Fruit fly (Drosophila melanogaster): ENCODE results near the gene CG3436.

The CG3436 gene

dm6 chr2L:166115-167069 is 10.6 kb downstream of the CG3436 start (continued):
- peak; percentile 72 for TF ChIP-seq CG7786 (GFP tag; optimal IDR thresholded peaks at IDR 0.05)
- TF ChIP-seq pzg (GFP tag; optimal IDR thresholded peaks at IDR 0.05): no peak
- peak; percentile 56 for TF ChIP-seq CG4854 (GFP tag; optimal IDR thresholded peaks at IDR 0.05)
- TF ChIP-seq Spps (tag; optimal IDR thresholded peaks at IDR 0.05): peak; percentile 57
- TF ChIP-seq dysf (GFP tag; IDR thresholded peaks at IDR 0.05): no peak
- no peak for TF ChIP-seq CG11696 (GFP tag; IDR thresholded peaks at IDR 0.05)
- TF ChIP-seq CG15269 (tag; optimal IDR thresholded peaks at IDR 0.05): peak; percentile 67
- peak; percentile 29 for TF ChIP-seq CG1602 (GFP tag; optimal IDR thresholded peaks at IDR 0.05)
- peak; percentile 39 for TF ChIP-seq CG18011 (GFP tag; optimal IDR thresholded peaks at IDR 0.05)
- peak; percentile 67 for TF ChIP-seq wek (GFP tag; optimal IDR thresholded peaks at IDR 0.05)
- peak; percentile 76 for TF ChIP-seq YL-1 (GFP tag; optimal IDR thresholded peaks at IDR 0.05)
- no peak for TF ChIP-seq trh (GFP tag; optimal IDR thresholded peaks at IDR 0.05)
- peak; percentile 56 for TF ChIP-seq CG33557 (GFP tag; optimal IDR thresholded peaks at IDR 0.05)
- TF ChIP-seq CG11723 (GFP tag; optimal IDR thresholded peaks at IDR 0.05): peak; percentile 71
- TF ChIP-seq HLH3B (GFP tag; IDR thresholded peaks at IDR 0.05): no peak
- TF ChIP-seq crp (GFP tag; optimal IDR thresholded peaks at IDR 0.05): peak in 1 of 2 experiments; percentile 47
- TF ChIP-seq BtbVII (GFP tag; optimal IDR thresholded peaks at IDR 0.05): peak; percentile 88
- no peak for TF ChIP-seq Tbp (GFP tag; optimal IDR thresholded peaks at IDR 0.05)
- TF ChIP-seq jing (GFP tag; optimal IDR thresholded peaks at IDR 0.05): no peak
- peak; percentile 60 for TF ChIP-seq Blimp-1 (GFP tag; optimal IDR thresholded peaks at IDR 0.05)

dm6 chr2L:168270-168901 is 12.6 kb downstream of the CG3436 start:
- TF ChIP-seq cg (GFP tag; optimal IDR thresholded peaks at IDR 0.05) (no peak), CG6813 (GFP tag; optimal IDR thresholded peaks at IDR 0.05) (no peak), nom (GFP tag; optimal IDR thresholded peaks at IDR 0.05) (peak; percentile 93), Optix (GFP tag; IDR thresholded peaks at IDR 0.05) (no peak), H15 (GFP tag; IDR thresholded peaks at IDR 0.05) (no peak), CG13894 (tag; optimal IDR thresholded peaks at IDR 0.05) (peak; percentile 20), bsh (GFP tag; optimal IDR thresholded peaks at IDR 0.05) (peak in 1 of 2 experiments; percentile 28), Aef1 (GFP tag; IDR thresholded peaks at IDR 0.05) (no peak), Xbp1 (GFP tag; optimal IDR thresholded peaks at IDR 0.05) (no peak)

dm6 chr2L:170383-170782 is 14.6 kb downstream of the CG3436 start:
- TF ChIP-seq Oli (tag; optimal IDR thresholded peaks at IDR 0.05): no peak
- peak; percentile 40 for TF ChIP-seq sens (GFP tag)
- TF ChIP-seq CG34376 (GFP tag; optimal IDR thresholded peaks at IDR 0.05): peak; percentile 22
- peak; percentile 13 for TF ChIP-seq lab (GFP tag; optimal IDR thresholded peaks at IDR 0.05)
- no peak for TF ChIP-seq CG2875 (GFP tag; optimal IDR thresholded peaks at IDR 0.05)
- no peak for TF ChIP-seq fd96Cb (tag; optimal IDR thresholded peaks at IDR 0.05)
- TF ChIP-seq CG2678 (tag; optimal IDR thresholded peaks at IDR 0.05): peak; percentile 15
- peak; percentile 21 for TF ChIP-seq CG13296 (GFP tag; optimal IDR thresholded peaks at IDR 0.05)
- no peak for TF ChIP-seq Mes4 (GFP tag; optimal IDR thresholded peaks at IDR 0.05)
- TF ChIP-seq grn (GFP tag; optimal IDR thresholded peaks at IDR 0.05): peak; percentile 55
- no peak for TF ChIP-seq MBD-R2 (GFP tag; IDR thresholded peaks at IDR 0.05)
- TF ChIP-seq sug (tag; optimal IDR thresholded peaks at IDR 0.05): peak; percentile 33
- TF ChIP-seq Med (GFP tag): peak; percentile 61
- peak; percentile 29 for TF ChIP-seq lbe (GFP tag; optimal IDR thresholded peaks at IDR 0.05)
- no peak for TF ChIP-seq Dad (GFP tag; optimal IDR thresholded peaks at IDR 0.05)
- peak; percentile 77 for TF ChIP-seq mirr (GFP tag; optimal IDR thresholded peaks at IDR 0.05)
- no peak for TF ChIP-seq CG2120 (GFP tag; optimal IDR thresholded peaks at IDR 0.05)

Measured in whole organism, embryonic.